Worm (Caenorhabditis elegans) whole organism, late embryonic: ENCODE results near the gene C33D3.5.

Experiments used
- F13H6.1 ChIP-seq: sonication (generic microtip); optimal IDR thresholded peaks from 2 replicates; lab custom pipeline; 2016; ENCODE audit warnings: missing genetic modification characterization, missing compliant biosample characterization
- Y22D7AL.16 ChIP-seq: sonication (generic microtip); optimal IDR thresholded peaks from 2 replicates; lab custom pipeline; 2016; ENCODE audit warnings: missing genetic modification characterization, missing compliant biosample characterization
- ceh-6 ChIP-seq: fragments of 200-800 bp; sonication (Bioruptor generic); optimal IDR thresholded peaks from 2 replicates; lab custom pipeline; 2018; ENCODE audit warnings: mild to moderate bottlenecking, missing genetic modification characterization, missing compliant biosample characterization
- elt-2 ChIP-seq: sonication (generic microtip); optimal IDR thresholded peaks from 2 replicates; lab custom pipeline; 2016; ENCODE audit warnings: missing genetic modification reagents, missing genetic modification characterization, missing compliant biosample characterization
- ets-4 ChIP-seq: sonication (generic microtip); optimal IDR thresholded peaks from 2 replicates; lab custom pipeline; 2016; ENCODE audit warnings: missing genetic modification characterization, missing compliant biosample characterization
- lin-11 ChIP-seq: fragments of 200-800 bp; sonication (Bioruptor generic); optimal IDR thresholded peaks from 2 replicates; lab custom pipeline; 2018; ENCODE audit warnings: mild to moderate bottlenecking, missing genetic modification characterization, missing compliant biosample characterization
- nhr-11 ChIP-seq: fragments of 150-350 bp; optimal IDR thresholded peaks from 2 replicates; lab custom pipeline; 2014; ENCODE audit warnings: missing biosample characterization, missing genetic modification characterization
- odd-2 ChIP-seq: sonication (generic microtip); optimal IDR thresholded peaks from 2 replicates; lab custom pipeline; 2017; ENCODE audit warnings: antibody characterized with exemption, mild to moderate bottlenecking, missing genetic modification characterization, missing compliant biosample characterization
- pha-4 ChIP-seq: fragments of 150-350 bp; optimal IDR thresholded peaks from 2 replicates; lab custom pipeline; 2018; ENCODE audit warnings: missing biosample characterization, missing genetic modification reagents, missing genetic modification characterization

DNA sequence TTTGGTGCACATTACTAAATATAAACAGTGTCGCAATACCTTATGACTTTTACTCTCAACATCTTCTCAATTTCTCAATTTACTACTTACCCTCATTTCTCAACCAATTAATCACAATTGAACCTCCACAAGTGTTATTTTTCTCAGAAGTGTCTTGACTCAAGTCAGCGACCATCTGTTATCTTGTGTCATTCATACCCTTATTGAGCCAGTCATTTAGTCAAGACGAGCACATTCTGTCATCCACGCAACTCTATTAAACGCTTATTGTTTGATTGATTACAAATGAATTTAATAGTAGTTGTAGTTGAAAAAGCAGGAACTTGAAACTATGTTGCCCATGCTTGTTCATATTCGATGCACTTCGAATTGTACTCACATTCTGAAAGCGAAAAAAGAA, 12.2 kb downstream of the C33D3.5 start:
- TF ChIP-seq F13H6.1 (tag; lab: Kevin White, UChicago) (no peak), odd-2 (tag; lab: Kevin White, UChicago) (no peak), lin-11 (no peak), ets-4 (tag; lab: Kevin White, UChicago) (no peak), nhr-11 (no peak), ceh-6 (no peak), pha-4 (tag; lab: Kevin White, UChicago) (no peak), Y22D7AL.16 (no peak), elt-2 (tag; lab: Kevin White, UChicago) (no peak)
